Worm (Caenorhabditis elegans) whole organism, L1 larva: ENCODE data around the gene K11D12.13.
A peak's percentile ranks its signal among the peaks of the same experiment; 100 is the strongest.

Source experiments
- efl-3 ChIP-seq: fragments of 200-800 bp; sonication (Bioruptor generic); optimal IDR thresholded peaks from 2 replicates; lab custom pipeline; 2018; ENCODE audit warnings: mild to moderate bottlenecking, missing genetic modification characterization, missing compliant biosample characterization
- elt-2 ChIP-seq: sonication (generic microtip); optimal IDR thresholded peaks from 2 replicates; lab custom pipeline; 2016; ENCODE audit warnings: missing genetic modification characterization, mild to moderate bottlenecking, inconsistent platforms, missing compliant biosample characterization, missing genetic modification reagents
- lin-13 ChIP-seq: fragments of 150-350 bp; optimal IDR thresholded peaks from 2 replicates; lab custom pipeline; 2014; ENCODE audit warnings: missing biosample characterization, missing genetic modification reagents, missing genetic modification characterization
- lsy-2 ChIP-seq, 2 experiments: fragments of 150-350 bp; optimal IDR thresholded peaks; 2 replicates each; lab custom pipeline; 2014; ENCODE audit warnings: missing biosample characterization in 2 of 2, missing genetic modification characterization in 2 of 2
- nhr-11 ChIP-seq: fragments of 150-350 bp; optimal IDR thresholded peaks from 2 replicates; lab custom pipeline; 2014; ENCODE audit warnings: missing biosample characterization, missing genetic modification characterization
- nhr-47 ChIP-seq: sonication (generic microtip); optimal IDR thresholded peaks from 2 replicates; lab custom pipeline; 2016; ENCODE audit warnings: mild to moderate bottlenecking, missing genetic modification characterization, moderate library complexity, missing compliant biosample characterization
- nhr-77 ChIP-seq: fragments of 150-350 bp; optimal IDR thresholded peaks from 2 replicates; lab custom pipeline; 2014; ENCODE audit warnings: missing biosample characterization, missing genetic modification characterization

- peak; percentile 47 for TF ChIP-seq elt-2 (tag; lab: Kevin White, UChicago)
- no peak for TF ChIP-seq nhr-47 (tag; lab: Kevin White, UChicago)
- no peak for TF ChIP-seq lin-13
- no peak for TF ChIP-seq efl-3 (GFP tag; lab: Kevin White, UChicago)
- no peak for TF ChIP-seq nhr-11 (tag; lab: Kevin White, UChicago)
- TF ChIP-seq lsy-2 (tag; optimal IDR thresholded peaks at IDR 0.05; lab: Kevin White, UChicago) = no peak
- TF ChIP-seq nhr-77 = no peak
Measured at ce11 chrV:5012193-5012853, 20.9 kb upstream of the K11D12.13 start, which contains the start of gene srr-6.
